Fruit fly (Drosophila melanogaster): Measurements from ENCODE around the gene CG32640.

The CG32640 gene

DNA sequence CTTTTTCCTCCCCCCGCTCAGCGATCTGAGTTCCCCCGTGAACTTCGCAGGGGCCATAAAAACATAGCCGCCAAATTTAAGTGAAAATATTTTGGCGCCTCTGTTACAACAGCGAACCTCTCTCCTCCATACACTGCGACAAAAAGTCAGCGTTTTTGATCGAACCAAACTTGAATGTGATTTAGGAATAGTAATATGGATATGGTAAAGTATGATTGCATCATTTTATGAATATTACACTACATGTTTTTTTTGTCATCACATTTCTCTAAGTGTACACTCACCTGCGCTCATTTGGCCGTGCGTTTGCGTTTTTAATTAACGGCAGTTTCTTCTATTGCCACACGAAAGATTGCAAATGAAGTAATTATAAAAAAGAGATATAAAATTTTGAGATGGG is 42.1 kb upstream of the CG32640 start (continued):
- TF ChIP-seq scrt (GFP tag; optimal IDR thresholded peaks at IDR 0.05) (no peak), CG12236 (GFP tag; optimal IDR thresholded peaks at IDR 0.05) (no peak), corto (GFP tag; optimal IDR thresholded peaks at IDR 0.05) (no peak), Hand (GFP tag; optimal IDR thresholded peaks at IDR 0.05) (no peak), Drgx (GFP tag; IDR thresholded peaks at IDR 0.05) (peak; percentile 75)

DNA sequence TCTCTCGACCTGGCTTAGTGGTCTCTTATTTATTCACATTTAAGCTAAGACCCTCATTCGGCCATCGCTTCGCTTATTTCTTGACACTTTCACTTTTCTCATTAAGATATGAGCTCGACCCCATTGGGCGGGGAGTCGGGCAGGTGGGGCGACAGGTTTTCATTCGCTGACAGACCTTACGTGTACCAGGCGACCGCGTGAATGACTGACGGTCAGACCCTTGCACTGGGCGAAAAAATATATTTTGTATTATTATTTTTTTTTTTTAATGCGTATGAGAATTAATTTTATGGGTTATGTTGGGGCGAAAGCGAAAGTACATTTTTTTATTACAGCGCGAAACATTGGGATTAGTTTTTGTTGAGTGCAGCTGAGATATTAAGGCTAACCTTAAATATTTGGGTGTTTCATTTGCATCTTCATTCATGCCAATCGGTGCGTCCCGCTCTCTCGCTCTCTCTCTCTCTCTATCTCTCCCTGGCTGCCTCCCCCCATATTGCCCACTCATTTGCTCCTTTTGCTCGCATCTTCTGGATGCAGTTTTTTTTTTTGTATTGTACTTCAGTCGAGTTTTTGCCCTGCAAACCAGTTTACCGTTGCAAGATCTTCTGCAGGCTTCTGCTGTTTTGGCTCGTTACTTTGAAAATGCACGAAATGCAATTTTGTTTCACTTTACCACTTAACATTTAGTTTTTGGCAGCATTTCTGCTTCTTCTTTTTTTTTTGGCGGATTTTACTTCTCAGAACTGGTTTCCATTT is 40.7 kb upstream of the CG32640 start:
- peak; percentile 90 for TF ChIP-seq Med (GFP tag)
- TF ChIP-seq CG15601 (tag; optimal IDR thresholded peaks at IDR 0.05): peak; percentile 50
- peak; percentile 64 for TF ChIP-seq Drgx (GFP tag; IDR thresholded peaks at IDR 0.05)
- no peak for TF ChIP-seq insv (GFP tag; optimal IDR thresholded peaks at IDR 0.05)
- peak; percentile 44 for TF ChIP-seq CG12391 (tag; optimal IDR thresholded peaks at IDR 0.05)
- TF ChIP-seq Lim3 (GFP tag; IDR thresholded peaks at IDR 0.05): peak; percentile 61; the same call in 1 of the 2 replicates
- peak; percentile 75 for TF ChIP-seq CG17328 (GFP tag; IDR thresholded peaks at IDR 0.05)
- TF ChIP-seq CG2712 (tag; optimal IDR thresholded peaks at IDR 0.05): peak; percentile 43
- peak; percentile 33 for TF ChIP-seq CG3407 (GFP tag; optimal IDR thresholded peaks at IDR 0.05)
- no peak for TF ChIP-seq Hmx (GFP tag; optimal IDR thresholded peaks at IDR 0.05)
- TF ChIP-seq ems (GFP tag; optimal IDR thresholded peaks at IDR 0.05): peak; percentile 34
- no peak for TF ChIP-seq CG2889 (GFP tag; IDR thresholded peaks at IDR 0.05)
- TF ChIP-seq cato (GFP tag; optimal IDR thresholded peaks at IDR 0.05; ENCODE audit: borderline replicate concordance): no peak
- TF ChIP-seq CHES-1-like (GFP tag; optimal IDR thresholded peaks at IDR 0.05): no peak
- TF ChIP-seq Sox100B (GFP tag; optimal IDR thresholded peaks at IDR 0.05): peak; percentile 47
- TF ChIP-seq al (GFP tag; IDR thresholded peaks at IDR 0.05): no peak
- peak; percentile 55 for TF ChIP-seq CG14050 (GFP tag; IDR thresholded peaks at IDR 0.05)
- no peak for TF ChIP-seq dpn (GFP tag; optimal IDR thresholded peaks at IDR 0.05)
- TF ChIP-seq CkIIα-i1 (GFP tag; IDR thresholded peaks at IDR 0.05): no peak
- TF ChIP-seq CG17361 (GFP tag; IDR thresholded peaks at IDR 0.05): peak; percentile 42; the same call in 2 of the 3 replicates
- TF ChIP-seq CG17829 (tag; optimal IDR thresholded peaks at IDR 0.05): peak; percentile 39
- TF ChIP-seq org-1 (GFP tag; optimal IDR thresholded peaks at IDR 0.05): peak; percentile 10
- TF ChIP-seq sc (optimal IDR thresholded peaks at IDR 0.05): no peak
- no peak for TF ChIP-seq sc (GFP tag; optimal IDR thresholded peaks at IDR 0.05)
- TF ChIP-seq Usf (GFP tag; optimal IDR thresholded peaks at IDR 0.05): no peak
- TF ChIP-seq Rfx (GFP tag; IDR thresholded peaks at IDR 0.05): peak; percentile 37
- peak; percentile 54; the same call in 1 of the 3 replicates for TF ChIP-seq CG11093 (GFP tag; IDR thresholded peaks at IDR 0.05)
- peak; percentile 66 for TF ChIP-seq lmd (GFP tag; IDR thresholded peaks at IDR 0.05)
- TF ChIP-seq pros (GFP tag; optimal IDR thresholded peaks at IDR 0.05): peak; percentile 39
- peak; percentile 98 for TF ChIP-seq Blimp-1 (GFP tag; optimal IDR thresholded peaks at IDR 0.05)
- TF ChIP-seq otp (GFP tag; IDR thresholded peaks at IDR 0.05): peak; percentile 72
- TF ChIP-seq sr (GFP tag; IDR thresholded peaks at IDR 0.05): 0 out of 3 replicates have a peak, but pooled peaks have one; percentile 42
- TF ChIP-seq Nf-YA (GFP tag; IDR thresholded peaks at IDR 0.05): peak; percentile 41; the same call in 1 of the 2 replicates
- peak; percentile 47; the same call in 1 of the 2 replicates for TF ChIP-seq Rx (GFP tag; IDR thresholded peaks at IDR 0.05)
- TF ChIP-seq CG17359 (tag; optimal IDR thresholded peaks at IDR 0.05): peak; percentile 58
- peak; percentile 45 for TF ChIP-seq Oli (tag; optimal IDR thresholded peaks at IDR 0.05)
- TF ChIP-seq CG5953 (GFP tag; IDR thresholded peaks at IDR 0.05): peak; percentile 83
- peak; percentile 15 for TF ChIP-seq CG15269 (tag; optimal IDR thresholded peaks at IDR 0.05)
- peak; percentile 38 for TF ChIP-seq fd96Cb (tag; optimal IDR thresholded peaks at IDR 0.05)
- peak; percentile 17 for TF ChIP-seq pnt (GFP tag; optimal IDR thresholded peaks at IDR 0.05)
- no peak for TF ChIP-seq Neu2 (GFP tag; optimal IDR thresholded peaks at IDR 0.05; ENCODE audit: borderline replicate concordance)
- peak; percentile 70 for TF ChIP-seq CG11504 (tag; optimal IDR thresholded peaks at IDR 0.05)
- TF ChIP-seq sqz (GFP tag; optimal IDR thresholded peaks at IDR 0.05): peak; percentile 46
- TF ChIP-seq fu2 (GFP tag; optimal IDR thresholded peaks at IDR 0.05): no peak

All from whole organism, embryonic.